Worm (Caenorhabditis elegans): Measurements from ENCODE around the gene T24B8.3.

T24B8.3 gene

DNA sequence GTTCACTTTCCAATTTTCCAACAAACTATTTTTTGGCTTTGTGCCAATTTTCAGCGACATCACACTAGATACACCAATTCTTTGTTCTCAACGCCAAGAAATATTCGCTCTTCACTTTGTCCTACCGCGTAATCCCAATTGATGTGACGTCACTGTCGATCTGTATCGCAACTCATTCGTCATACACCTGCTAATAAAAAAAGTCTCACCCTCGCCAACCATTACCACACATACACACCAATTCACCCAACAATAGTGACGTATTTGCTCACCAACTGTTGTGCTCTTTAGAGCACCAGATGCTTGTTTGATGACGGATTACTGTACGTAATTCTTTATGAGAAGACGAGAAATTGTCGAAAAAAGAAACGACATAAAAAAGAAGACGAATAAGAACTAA, 2.4 kb upstream of the T24B8.3 start:
- TF ChIP-seq mep-1 (tag; optimal IDR thresholded peaks at IDR 0.05): peak; percentile 20
- TF ChIP-seq mdl-1 (tag; optimal IDR thresholded peaks at IDR 0.05): no peak
- peak; percentile 13 for TF ChIP-seq ama-1 (optimal IDR thresholded peaks at IDR 0.05)
- peak in 1 of 2 experiments; percentile 44 for TF ChIP-seq lsy-2 (tag; optimal IDR thresholded peaks at IDR 0.05)
- peak; percentile 53 for TF ChIP-seq nhr-6 (tag; optimal IDR thresholded peaks at IDR 0.05)

DNA sequence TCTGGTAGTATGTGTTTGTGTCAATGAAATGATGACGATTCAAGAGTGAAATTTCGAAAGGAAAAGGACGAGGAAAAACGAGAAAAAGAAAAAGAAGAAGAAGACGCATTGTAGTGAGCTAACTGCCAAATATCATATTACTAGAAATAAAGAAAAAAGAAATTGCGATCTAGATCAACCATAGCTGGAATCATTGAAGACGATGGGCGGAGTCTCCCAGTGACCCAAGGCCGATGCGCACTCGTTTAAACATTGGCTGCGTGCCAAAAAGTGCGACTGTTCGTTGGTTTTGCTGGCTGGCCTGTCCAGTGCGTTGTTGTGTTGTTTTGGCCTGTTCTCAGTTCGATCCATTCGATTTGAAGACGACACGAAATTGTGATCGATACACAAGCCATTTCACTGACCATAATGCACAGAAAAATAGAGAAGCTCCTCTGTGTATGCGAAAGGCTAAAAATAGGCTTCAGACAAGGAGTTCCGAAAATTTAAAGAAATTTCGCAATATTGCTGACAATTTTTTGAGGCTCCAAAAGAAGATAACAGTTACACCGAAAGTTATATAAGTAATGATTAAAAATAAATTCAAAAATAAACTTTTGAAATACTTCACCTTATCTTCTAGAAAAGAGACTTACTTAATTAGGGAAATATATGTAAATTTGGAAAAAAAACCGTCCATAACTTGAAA, 1.5 kb upstream of the T24B8.3 start:
- TF ChIP-seq php-3 (GFP tag; IDR thresholded peaks at IDR 0.05) (no peak), daf-16 (GFP tag; optimal IDR thresholded peaks at IDR 0.05) (no peak), daf-16 (tag; optimal IDR thresholded peaks at IDR 0.05) (peak; percentile 10), snpc-1.2 (GFP tag; IDR thresholded peaks at IDR 0.05) (no peak), R02D3.7 (tag; optimal IDR thresholded peaks at IDR 0.05) (no peak), unc-62 (GFP tag; optimal IDR thresholded peaks at IDR 0.05 in 1 of 2) (peak in 1 of 2 experiments; percentile 12), unc-62 (tag; optimal IDR thresholded peaks at IDR 0.05) (no peak), lin-15B (tag; optimal IDR thresholded peaks at IDR 0.05) (no peak), ceh-20 (GFP tag; IDR thresholded peaks at IDR 0.05) (no peak), egl-27 (tag; optimal IDR thresholded peaks at IDR 0.05) (no peak), lin-13 (GFP tag; optimal IDR thresholded peaks at IDR 0.05) (no peak), tag-97 (GFP tag; IDR thresholded peaks at IDR 0.05) (no peak)

DNA sequence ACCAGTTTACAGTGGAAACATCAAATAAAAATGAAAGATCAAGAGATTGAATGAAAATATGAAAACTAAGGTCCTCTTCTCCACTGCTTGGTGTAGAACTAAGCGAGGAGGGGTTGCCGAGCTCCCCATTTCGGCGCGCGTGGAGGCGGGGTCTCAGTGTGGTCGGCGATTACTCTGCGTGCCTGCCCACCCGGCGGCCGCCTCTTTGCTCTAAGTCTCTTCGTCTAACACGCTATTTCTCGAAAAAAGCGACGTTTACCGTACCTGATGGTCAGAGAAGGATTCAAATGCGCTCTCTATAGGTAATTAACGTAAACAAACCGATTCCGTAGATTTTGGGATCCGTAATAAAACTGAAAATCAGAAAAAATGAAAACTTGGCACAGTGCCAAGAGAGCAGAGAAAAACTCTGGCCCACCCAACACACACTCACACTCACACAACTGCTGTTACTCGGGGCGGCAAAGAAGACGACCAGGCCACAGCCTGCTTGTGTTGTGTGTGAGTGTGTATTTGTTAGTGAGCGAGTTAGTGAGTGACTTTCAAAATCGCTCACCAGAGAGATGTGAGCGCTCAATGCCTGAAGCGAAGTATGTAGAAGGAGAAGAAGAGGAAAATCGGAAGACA, 733 bp upstream of the T24B8.3 start:
- TF ChIP-seq tra-1 (GFP tag; IDR thresholded peaks at IDR 0.05): peak; percentile 53
- peak; percentile 76 for TF ChIP-seq nhr-11 (tag; optimal IDR thresholded peaks at IDR 0.05)
- TF ChIP-seq rbr-2 (tag; optimal IDR thresholded peaks at IDR 0.05): peak; percentile 87
- TF ChIP-seq mep-1 (tag; optimal IDR thresholded peaks at IDR 0.05): peak; percentile 89
- peak; percentile 52 for TF ChIP-seq T20F7.1 (GFP tag; optimal IDR thresholded peaks at IDR 0.05)
- peak; percentile 68 for TF ChIP-seq nhr-77 (tag; optimal IDR thresholded peaks at IDR 0.05)
- no peak for TF ChIP-seq ztf-11 (tag; optimal IDR thresholded peaks at IDR 0.05)
- TF ChIP-seq lin-38 (GFP tag; IDR thresholded peaks at IDR 0.05): peak; percentile 56; the same call in 1 of the 2 replicates
- TF ChIP-seq daf-8 (GFP tag; IDR thresholded peaks at IDR 0.05): no peak
- peak; percentile 35 for TF ChIP-seq dpl-1 (GFP tag; optimal IDR thresholded peaks at IDR 0.05)
- TF ChIP-seq dmd-6 (GFP tag; IDR thresholded peaks at IDR 0.05): peak; percentile 69
- peak; percentile 43 for TF ChIP-seq nhr-48 (tag; optimal IDR thresholded peaks at IDR 0.05)
- TF ChIP-seq lin-13 (GFP tag; optimal IDR thresholded peaks at IDR 0.05): peak; percentile 59
- TF ChIP-seq hif-1 (tag; optimal IDR thresholded peaks at IDR 0.05): peak in 1 of 2 experiments; percentile 74
- TF ChIP-seq daf-19 (GFP tag; conservative IDR thresholded peaks at IDR 0.05): peak; percentile 72; the same call in 1 of the 2 replicates
- peak; percentile 92 for TF ChIP-seq hlh-11 (tag; optimal IDR thresholded peaks at IDR 0.05)
- TF ChIP-seq daf-16 (GFP tag; optimal IDR thresholded peaks at IDR 0.05): peak in 1 of 2 experiments; percentile 26
- peak; percentile 48 for TF ChIP-seq daf-16 (tag; optimal IDR thresholded peaks at IDR 0.05)
- no peak for TF ChIP-seq Y5F2A.4 (GFP tag; optimal IDR thresholded peaks at IDR 0.05)
- TF ChIP-seq dve-1 (tag; optimal IDR thresholded peaks at IDR 0.05; ENCODE audit: insufficient read depth): peak; percentile 82
- peak; percentile 3 for TF ChIP-seq egl-27 (tag; optimal IDR thresholded peaks at IDR 0.05)
- peak; percentile 71 for TF ChIP-seq hlh-30 (tag; optimal IDR thresholded peaks at IDR 0.05; ENCODE audit: insufficient read depth)
- TF ChIP-seq arid-1 (GFP tag; conservative IDR thresholded peaks at IDR 0.05): peak; percentile 28; the same call in 1 of the 2 replicates
- peak; percentile 66 for TF ChIP-seq F37D6.2 (tag; optimal IDR thresholded peaks at IDR 0.05)
- TF ChIP-seq nhr-76 (tag; optimal IDR thresholded peaks at IDR 0.05): no peak
- peak; percentile 97 for TF ChIP-seq aha-1 (tag)
- 0 out of 2 replicates have a peak, but pooled peaks have one; percentile 28 for TF ChIP-seq snpc-1.2 (GFP tag; IDR thresholded peaks at IDR 0.05)
- TF ChIP-seq ctbp-1 (GFP tag; IDR thresholded peaks at IDR 0.05): peak; percentile 71
- TF ChIP-seq nhr-10 (tag; optimal IDR thresholded peaks at IDR 0.05): peak; percentile 15
- peak; percentile 90 for TF ChIP-seq hmg-1.1 (GFP tag; IDR thresholded peaks at IDR 0.05)
- no peak for TF ChIP-seq gei-8 (GFP tag; optimal IDR thresholded peaks at IDR 0.05)
- TF ChIP-seq nhr-102 (tag; optimal IDR thresholded peaks at IDR 0.05): peak; percentile 20
- peak; percentile 68 for TF ChIP-seq mes-2 (tag; optimal IDR thresholded peaks at IDR 0.05; ENCODE audit: poor library complexity, severe bottlenecking)
- peak; percentile 72 to 76 for TF ChIP-seq lsy-2 (tag; optimal IDR thresholded peaks at IDR 0.05)
- no peak for TF ChIP-seq spr-3 (GFP tag; optimal IDR thresholded peaks at IDR 0.05)
